Worm (Caenorhabditis elegans) whole organism, young adult: ENCODE results near the gene T27A10.2.

Experiments used
- D2030.7 ChIP-seq: fragments of 200-800 bp; sonication (Bioruptor generic); IDR thresholded peaks from 2 replicates; pipeline ENCODE4 v1.3.6; 2022; ENCODE audit warnings: missing genetic modification reagents, missing genetic modification characterization, missing compliant biosample characterization
- F55B11.4 ChIP-seq: sonication (generic microtip); optimal IDR thresholded peaks from 2 replicates; lab custom pipeline; 2016; ENCODE audit warnings: missing compliant biosample characterization, missing genetic modification characterization, borderline replicate concordance; ENCODE audit not compliant: insufficient read depth
- Y53G8AR.9 ChIP-seq: fragments of 200-800 bp; sonication (Bioruptor generic); conservative IDR thresholded peaks from 2 replicates; pipeline ENCODE4 v1.3.6; 2022; ENCODE audit warnings: missing genetic modification reagents, missing genetic modification characterization, missing compliant biosample characterization
- Y67H2A.10 ChIP-seq: fragments of 200-800 bp; sonication (Bioruptor generic); conservative IDR thresholded peaks from 2 replicates; pipeline ENCODE4 v1.3.6; 2022; ENCODE audit warnings: missing genetic modification reagents, missing genetic modification characterization, missing compliant biosample characterization
- him-1 ChIP-seq: sonication (generic microtip); optimal IDR thresholded peaks from 2 replicates; lab custom pipeline; 2016; ENCODE audit warnings: missing genotype, missing genetic modification reagents, missing genetic modification characterization, missing compliant biosample characterization
- nhr-90 ChIP-seq: sonication (generic microtip); optimal IDR thresholded peaks from 2 replicates; lab custom pipeline; 2016; ENCODE audit warnings: missing genotype, mild to moderate bottlenecking, missing genetic modification characterization, missing compliant biosample characterization
- snpc-4 ChIP-seq, 5 experiments: fragments of 150-350 bp in 1 of 5; sonication (generic microtip) in 4 of 5; optimal IDR thresholded peaks; 2 replicates each; lab custom pipeline; 2014 to 2018; ENCODE audit warnings: missing genetic modification characterization in 5 of 5, missing biosample characterization in 3 of 5, antibody characterized with exemption in 2 of 5, mild to moderate bottlenecking in 2 of 5, missing compliant biosample characterization in 2 of 5, missing genotype in 2 of 5, moderate library complexity in 2 of 5, missing genetic modification reagents in 1 of 5
- ztf-26 ChIP-seq: sonication (generic microtip); optimal IDR thresholded peaks from 2 replicates; lab custom pipeline; 2017; ENCODE audit warnings: missing genetic modification characterization, missing compliant biosample characterization

- TF ChIP-seq ztf-26 (tag; lab: Kevin White, UChicago) (no peak), Y53G8AR.9 (GFP tag; lab: Robert Waterston, UW) (no peak), him-1 (no peak), nhr-90 (tag; lab: Kevin White, UChicago) (no peak), Y67H2A.10 (GFP tag; lab: Robert Waterston, UW) (no peak), F55B11.4 (tag; lab: Kevin White, UChicago) (no peak), D2030.7 (GFP tag; lab: Robert Waterston, UW) (no peak), snpc-4 (GFP tag; optimal IDR thresholded peaks at IDR 0.05; lab: Kevin White, UChicago) (no peak), snpc-4 (tag; optimal IDR thresholded peaks at IDR 0.05; lab: Kevin White, UChicago) (no peak)
Observed at ce11 chrX:3572490-3572889, 13.3 kb upstream of the T27A10.2 start, which contains the start of gene vit-3.
